Fruit fly (Drosophila melanogaster) whole organism, embryonic: ENCODE results near the gene abo.

ENCODE experiments used
- CG10543 ChIP-seq: fragments of 200-800 bp; sonication (Bioruptor generic); optimal IDR thresholded peaks from 3 replicates; lab custom pipeline; 2017; ENCODE audit warnings: missing biosample characterization, mild to moderate bottlenecking, missing genetic modification characterization, moderate library complexity
- CG11560 ChIP-seq: fragments of 200-800 bp; sonication (Bioruptor generic); IDR thresholded peaks from 3 replicates; pipeline ENCODE4 v1.3.6; 2022; ENCODE audit warnings: missing biosample characterization, missing genetic modification characterization
- CG12155 ChIP-seq: fragments of 200-800 bp; sonication (Bioruptor generic); optimal IDR thresholded peaks from 3 replicates; lab custom pipeline; 2016; ENCODE audit warnings: missing biosample characterization, missing genetic modification characterization
- CG12219 ChIP-seq: fragments of 200-800 bp; sonication (Bioruptor generic); optimal IDR thresholded peaks from 3 replicates; lab custom pipeline; 2018; ENCODE audit warnings: missing biosample characterization, mild to moderate bottlenecking, missing genetic modification characterization
- CG1233 ChIP-seq: fragments of 200-800 bp; sonication (Bioruptor generic); optimal IDR thresholded peaks from 4 replicates; lab custom pipeline; 2018; ENCODE audit warnings: missing biosample characterization, mild to moderate bottlenecking, missing genetic modification characterization
- CG13287 ChIP-seq: fragments of 200-800 bp; sonication (Bioruptor generic); IDR thresholded peaks from 2 replicates; pipeline ENCODE4 v1.3.6; 2022; ENCODE audit warnings: missing biosample characterization, missing genetic modification characterization; ENCODE audit not compliant: partially characterized antibody
- CG15696 ChIP-seq: fragments of 200-800 bp; sonication (Bioruptor generic); optimal IDR thresholded peaks from 2 replicates; lab custom pipeline; 2019; ENCODE audit warnings: missing biosample characterization, mild to moderate bottlenecking, missing genetic modification characterization, moderate library complexity
- CG1602 ChIP-seq: fragments of 200-800 bp; sonication (Bioruptor generic); optimal IDR thresholded peaks from 3 replicates; lab custom pipeline; 2016; ENCODE audit warnings: missing biosample characterization, missing genetic modification characterization
- CG17359 ChIP-seq: fragments of 200-800 bp; sonication (Bioruptor generic); optimal IDR thresholded peaks from 3 replicates; lab custom pipeline; 2018; ENCODE audit warnings: missing biosample characterization, mild to moderate bottlenecking, missing genetic modification characterization, moderate library complexity
- CG17385 ChIP-seq: fragments of 200-800 bp; sonication (Bioruptor generic); optimal IDR thresholded peaks from 3 replicates; lab custom pipeline; 2018; ENCODE audit warnings: missing biosample characterization, mild to moderate bottlenecking, missing genetic modification characterization
- CG18764 ChIP-seq: fragments of 200-800 bp; sonication (Bioruptor generic); optimal IDR thresholded peaks from 3 replicates; lab custom pipeline; 2016; ENCODE audit warnings: missing biosample characterization, missing genetic modification characterization
- CG2129 ChIP-seq: fragments of 200-800 bp; sonication (Bioruptor generic); IDR thresholded peaks from 2 replicates; pipeline ENCODE4 v1.3.6; 2022; ENCODE audit warnings: missing biosample characterization, missing genetic modification characterization; ENCODE audit not compliant: partially characterized antibody
- CG3995 ChIP-seq: fragments of 200-800 bp; sonication (Bioruptor generic); optimal IDR thresholded peaks from 3 replicates; lab custom pipeline; 2016; ENCODE audit warnings: missing biosample characterization, missing genetic modification characterization
- CG42726 ChIP-seq: fragments of 200-800 bp; sonication (Bioruptor generic); IDR thresholded peaks from 2 replicates; pipeline ENCODE4 v1.3.6; 2022; ENCODE audit warnings: missing biosample characterization, missing genetic modification characterization; ENCODE audit not compliant: partially characterized antibody
- CHES-1-like ChIP-seq: fragments of 200-800 bp; sonication (Bioruptor generic); optimal IDR thresholded peaks from 2 replicates; lab custom pipeline; 2016; ENCODE audit warnings: missing biosample characterization, missing genetic modification characterization
- Camta ChIP-seq: fragments of 200-800 bp; sonication (Bioruptor generic); optimal IDR thresholded peaks from 2 replicates; lab custom pipeline; 2016; ENCODE audit warnings: missing biosample characterization, missing genetic modification characterization
- Dbx ChIP-seq: fragments of 200-800 bp; sonication (Bioruptor generic); IDR thresholded peaks from 3 replicates; pipeline ENCODE4 v1.3.6; 2022; ENCODE audit warnings: missing biosample characterization, missing genetic modification characterization
- Med ChIP-seq: fragments of 200-800 bp; sonication (Bioruptor generic); peaks from one replicate; lab custom pipeline; 2016; ENCODE audit warnings: missing biosample characterization, missing genetic modification characterization, mild to moderate bottlenecking, inconsistent platforms, moderate library complexity
- NC2α ChIP-seq: fragments of 200-800 bp; sonication (Bioruptor generic); optimal IDR thresholded peaks from 2 replicates; lab custom pipeline; 2016; ENCODE audit warnings: missing biosample characterization, missing genetic modification characterization
- NfI ChIP-seq: fragments of 200-800 bp; sonication (Bioruptor generic); optimal IDR thresholded peaks from 3 replicates; lab custom pipeline; 2018; ENCODE audit warnings: missing biosample characterization, mild to moderate bottlenecking, missing genetic modification characterization, moderate library complexity
- PHDP ChIP-seq: fragments of 200-800 bp; sonication (Bioruptor generic); optimal IDR thresholded peaks from 3 replicates; lab custom pipeline; 2018; ENCODE audit warnings: missing biosample characterization, mild to moderate bottlenecking, missing genetic modification characterization, moderate library complexity
- Pdp1 ChIP-seq, 2 experiments: fragments of 200-800 bp; sonication (Bioruptor generic); optimal IDR thresholded peaks; 3 replicates each; lab custom pipeline; 2016; ENCODE audit warnings: missing biosample characterization in 2 of 2, missing genetic modification characterization in 2 of 2, mild to moderate bottlenecking in 1 of 2, moderate library complexity in 1 of 2
- Tbp ChIP-seq: fragments of >200 bp; optimal IDR thresholded peaks from 2 replicates; lab custom pipeline; 2018; ENCODE audit warnings: missing biosample characterization, missing genetic modification characterization
- Xrp1 ChIP-seq: fragments of 200-800 bp; sonication (Bioruptor generic); IDR thresholded peaks from 2 replicates; pipeline ENCODE4 v1.3.6; 2022; ENCODE audit warnings: missing biosample characterization, missing genetic modification characterization
- bbx ChIP-seq: fragments of 200-800 bp; sonication (Bioruptor generic); IDR thresholded peaks from 2 replicates; pipeline ENCODE4 v1.3.6; 2022; ENCODE audit warnings: missing biosample characterization, missing genetic modification characterization; ENCODE audit not compliant: partially characterized antibody
- dati ChIP-seq: fragments of 200-800 bp; sonication (Bioruptor generic); IDR thresholded peaks from 2 replicates; pipeline ENCODE4 v1.3.6; 2022; ENCODE audit warnings: missing biosample characterization, missing genetic modification characterization
- dmrt99B ChIP-seq: fragments of 200-800 bp; sonication (Bioruptor generic); optimal IDR thresholded peaks from 2 replicates; lab custom pipeline; 2018; ENCODE audit warnings: missing biosample characterization, mild to moderate bottlenecking, missing genetic modification characterization, moderate library complexity
- ewg ChIP-seq: fragments of 200-800 bp; sonication (Bioruptor generic); optimal IDR thresholded peaks from 3 replicates; lab custom pipeline; 2017; ENCODE audit warnings: mild to moderate bottlenecking, missing biosample characterization, missing genetic modification reagents, missing genetic modification characterization
- fd3F ChIP-seq: fragments of 200-800 bp; sonication (Bioruptor generic); optimal IDR thresholded peaks from 2 replicates; lab custom pipeline; 2018; ENCODE audit warnings: missing biosample characterization, mild to moderate bottlenecking, missing genetic modification characterization, moderate library complexity
- fu2 ChIP-seq: fragments of 200-800 bp; sonication (Bioruptor generic); optimal IDR thresholded peaks from 2 replicates; lab custom pipeline; 2016; ENCODE audit warnings: missing biosample characterization, missing genetic modification characterization
- insv ChIP-seq, 2 experiments: fragments of 200-800 bp; sonication (Bioruptor generic); optimal IDR thresholded peaks; 3 replicates each; lab custom pipeline; 2016 to 2018; ENCODE audit warnings: missing biosample characterization in 2 of 2, missing genetic modification characterization in 2 of 2
- ken ChIP-seq: fragments of 200-800 bp; sonication (Bioruptor generic); IDR thresholded peaks from 3 replicates; pipeline ENCODE4 v1.3.6; 2022; ENCODE audit warnings: missing biosample characterization, missing genetic modification characterization
- lab ChIP-seq: fragments of 200-800 bp; sonication (Bioruptor generic); optimal IDR thresholded peaks from 3 replicates; lab custom pipeline; 2017; ENCODE audit warnings: missing biosample characterization, missing genetic modification characterization, mild to moderate bottlenecking, moderate library complexity, missing genetic modification reagents
- lbe ChIP-seq: fragments of 200-800 bp; sonication (Bioruptor generic); optimal IDR thresholded peaks from 2 replicates; lab custom pipeline; 2016; ENCODE audit warnings: missing biosample characterization, mild to moderate bottlenecking, missing genetic modification characterization
- nerfin-1 ChIP-seq: fragments of 200-800 bp; sonication (Bioruptor generic); optimal IDR thresholded peaks from 3 replicates; lab custom pipeline; 2019; ENCODE audit warnings: missing biosample characterization, mild to moderate bottlenecking, missing genetic modification characterization, moderate library complexity
- pb ChIP-seq: fragments of 200-800 bp; sonication (Bioruptor generic); optimal IDR thresholded peaks from 3 replicates; lab custom pipeline; 2016; ENCODE audit warnings: missing biosample characterization, missing genetic modification characterization
- peb ChIP-seq: fragments of 200-800 bp; sonication (Bioruptor generic); IDR thresholded peaks from 2 replicates; pipeline ENCODE4 v1.3.6; 2022; ENCODE audit warnings: missing biosample characterization, missing genetic modification characterization
- pita ChIP-seq: fragments of 200-800 bp; sonication (Bioruptor generic); optimal IDR thresholded peaks from 2 replicates; lab custom pipeline; 2017; ENCODE audit warnings: missing biosample characterization, mild to moderate bottlenecking, missing genetic modification characterization
- prd ChIP-seq, 3 experiments: fragments of >200 bp in 2 of 3; fragments of 200-800 bp in 1 of 3; sonication (Bioruptor generic) in 1 of 3; optimal IDR thresholded peaks in 2 of 3; IDR thresholded peaks in 1 of 3; 2 replicates in 2 of 3; 3 replicates in 1 of 3; pipeline versions ENCODE4 v1.3.6 to Lab custom; 2017 to 2022; ENCODE audit warnings: missing biosample characterization in 1 of 3, missing genetic modification characterization in 1 of 3
- row ChIP-seq: fragments of 200-800 bp; sonication (Bioruptor generic); IDR thresholded peaks from 3 replicates; pipeline ENCODE4 v1.3.6; 2022; ENCODE audit warnings: missing biosample characterization, missing genetic modification characterization
- schlank ChIP-seq: fragments of 200-800 bp; sonication (Bioruptor generic); optimal IDR thresholded peaks from 2 replicates; lab custom pipeline; 2018; ENCODE audit warnings: missing biosample characterization, mild to moderate bottlenecking, missing genetic modification characterization
- sd ChIP-seq: fragments of 200-800 bp; sonication (Bioruptor generic); optimal IDR thresholded peaks from 3 replicates; lab custom pipeline; 2018; ENCODE audit warnings: missing biosample characterization, mild to moderate bottlenecking, missing genetic modification characterization, moderate library complexity
- sna ChIP-seq: fragments of 200-800 bp; sonication (Bioruptor generic); IDR thresholded peaks from 2 replicates; pipeline ENCODE4 v1.3.6; 2022; ENCODE audit warnings: missing biosample characterization, missing genetic modification characterization; ENCODE audit not compliant: partially characterized antibody
- tna ChIP-seq: fragments of 200-800 bp; sonication (Bioruptor generic); IDR thresholded peaks from 2 replicates; pipeline ENCODE4 v1.3.6; 2022; ENCODE audit warnings: missing biosample characterization, missing genetic modification characterization; ENCODE audit not compliant: partially characterized antibody
- toy ChIP-seq: fragments of 200-800 bp; sonication (Bioruptor generic); IDR thresholded peaks from 2 replicates; pipeline ENCODE4 v1.3.6; 2022; ENCODE audit warnings: missing biosample characterization, missing genetic modification characterization
- trem ChIP-seq: fragments of 200-800 bp; optimal IDR thresholded peaks from 3 replicates; lab custom pipeline; 2019; ENCODE audit warnings: missing biosample characterization, mild to moderate bottlenecking, missing genetic modification characterization, moderate library complexity
- tx ChIP-seq: fragments of 200-800 bp; sonication (Bioruptor generic); optimal IDR thresholded peaks from 2 replicates; lab custom pipeline; 2016; ENCODE audit warnings: missing biosample characterization, missing genetic modification characterization
- vfl ChIP-seq: fragments of 200-800 bp; sonication (Bioruptor generic); optimal IDR thresholded peaks from 2 replicates; lab custom pipeline; 2016; ENCODE audit warnings: missing biosample characterization, missing genetic modification characterization
- wek ChIP-seq: fragments of 200-800 bp; sonication (Bioruptor generic); optimal IDR thresholded peaks from 3 replicates; lab custom pipeline; 2018; ENCODE audit warnings: missing biosample characterization, mild to moderate bottlenecking, missing genetic modification characterization, moderate library complexity
- zen ChIP-seq: fragments of 200-800 bp; sonication (Bioruptor generic); optimal IDR thresholded peaks from 3 replicates; lab custom pipeline; 2018; ENCODE audit warnings: missing biosample characterization, mild to moderate bottlenecking, missing genetic modification characterization, moderate library complexity

abo gene

DNA sequence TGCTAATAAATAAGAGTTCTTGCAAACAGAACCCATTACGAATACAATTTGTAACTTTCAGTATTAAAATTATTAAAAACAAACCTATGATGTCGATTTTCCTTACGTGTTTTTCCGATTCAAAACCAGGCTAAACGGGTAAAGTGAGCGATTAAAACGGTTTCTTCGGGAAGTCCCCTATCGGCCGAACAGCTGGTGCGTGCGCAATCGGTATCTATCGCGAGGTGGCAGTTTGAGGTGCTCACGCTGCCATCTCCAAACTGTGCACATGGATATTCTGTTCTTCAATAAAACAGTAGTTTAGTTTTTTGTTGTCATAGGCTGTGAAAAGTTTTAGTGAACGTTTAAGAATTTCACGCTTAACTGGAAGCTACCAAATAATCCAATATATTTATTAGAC, 14.1 kb upstream of the abo start, which contains the start of gene TTLL4A (continued):
- peak; percentile 96 for TF ChIP-seq tna (GFP tag; lab: Robert Waterston, UW)
- no peak for TF ChIP-seq insv (GFP tag; optimal IDR thresholded peaks at IDR 0.05; lab: Kevin White, UChicago)
- no peak for TF ChIP-seq toy (GFP tag; lab: Robert Waterston, UW)
- peak; percentile 68 for TF ChIP-seq lbe (GFP tag; lab: Kevin White, UChicago)
- peak; percentile 12 for TF ChIP-seq CHES-1-like (GFP tag; lab: Kevin White, UChicago)
- TF ChIP-seq Med (GFP tag; lab: Kevin White, UChicago): peak; percentile 89
- no peak for TF ChIP-seq ken
- TF ChIP-seq zen (tag; lab: Kevin White, UChicago): no peak
- TF ChIP-seq NfI (GFP tag; lab: Kevin White, UChicago): no peak
- peak; percentile 99 for TF ChIP-seq CG13287
- TF ChIP-seq CG12155 (GFP tag; lab: Kevin White, UChicago): no peak
- TF ChIP-seq CG3995: peak; percentile 32
- TF ChIP-seq CG15696 (tag; lab: Kevin White, UChicago): no peak
- no peak for TF ChIP-seq CG1602 (GFP tag; lab: Kevin White, UChicago)
- TF ChIP-seq CG18764 (GFP tag; lab: Kevin White, UChicago): peak; percentile 14
- 0 out of 3 replicates have a peak, but pooled peaks have one; percentile 44 for TF ChIP-seq Dbx (GFP tag; lab: Robert Waterston, UW)
- TF ChIP-seq CG10543: no peak
- no peak for TF ChIP-seq CG1233
- TF ChIP-seq sna (GFP tag; lab: Robert Waterston, UW): peak; percentile 97
- no peak for TF ChIP-seq peb (GFP tag; lab: Robert Waterston, UW)
- peak; percentile 99 for TF ChIP-seq CG42726 (GFP tag; lab: Robert Waterston, UW)
- TF ChIP-seq wek (GFP tag; lab: Kevin White, UChicago): no peak
- no peak for TF ChIP-seq CG17359 (tag; lab: Kevin White, UChicago)
- TF ChIP-seq sd (tag; lab: Kevin White, UChicago): no peak
- no peak for TF ChIP-seq prd (optimal IDR thresholded peaks at IDR 0.05; lab: Kevin White, UChicago)
- no peak for TF ChIP-seq prd (GFP tag; IDR thresholded peaks at IDR 0.05; lab: Robert Waterston, UW)
- TF ChIP-seq bbx (GFP tag; lab: Robert Waterston, UW): peak; percentile 99
- no peak for TF ChIP-seq pb (GFP tag; lab: Kevin White, UChicago)
- TF ChIP-seq fu2 (GFP tag; lab: Kevin White, UChicago): no peak
- TF ChIP-seq nerfin-1: no peak
- TF ChIP-seq NC2α (GFP tag; lab: Kevin White, UChicago): no peak
- TF ChIP-seq Pdp1 (GFP tag; optimal IDR thresholded peaks at IDR 0.05; lab: Kevin White, UChicago): peak in 1 of 2 experiments; percentile 9
- no peak for TF ChIP-seq ewg
- TF ChIP-seq CG17385 (GFP tag; lab: Kevin White, UChicago): no peak
- TF ChIP-seq pita (GFP tag; lab: Kevin White, UChicago): no peak
- TF ChIP-seq schlank: no peak
- no peak for TF ChIP-seq dmrt99B
- no peak for TF ChIP-seq Tbp (GFP tag; lab: Kevin White, UChicago)
- TF ChIP-seq fd3F: no peak
- no peak for TF ChIP-seq PHDP (tag; lab: Kevin White, UChicago)
- no peak for TF ChIP-seq CG11560 (tag; lab: Robert Waterston, UW)
- no peak for TF ChIP-seq Camta (GFP tag; lab: Kevin White, UChicago)
- TF ChIP-seq dati (GFP tag; lab: Robert Waterston, UW): no peak
- TF ChIP-seq trem (tag; lab: Kevin White, UChicago): peak; percentile 77
- no peak for TF ChIP-seq vfl (GFP tag; lab: Kevin White, UChicago)
- TF ChIP-seq CG2129: peak; percentile 94
- no peak for TF ChIP-seq CG12219 (GFP tag; lab: Kevin White, UChicago)
- peak; percentile 86; the same call in 2 of the 3 replicates for TF ChIP-seq row
- peak; percentile 32 for TF ChIP-seq tx (GFP tag; lab: Kevin White, UChicago)
- no peak for TF ChIP-seq lab
- no peak for TF ChIP-seq Xrp1 (GFP tag; lab: Robert Waterston, UW)
